Fruit fly (Drosophila melanogaster) whole organism, wandering third instar larva: Measurements from ENCODE around the gene Lsp1beta.

ENCODE experiments used
- dsf ChIP-seq: sonication (Bioruptor generic); optimal IDR thresholded peaks from 2 replicates; lab custom pipeline; 2016; ENCODE audit warnings: missing biosample characterization, missing genetic modification characterization, borderline replicate concordance
- pan ChIP-seq: fragments of >200 bp; optimal IDR thresholded peaks from 2 replicates; lab custom pipeline; 2017
- rgr ChIP-seq: fragments of 200-800 bp; sonication (Bioruptor generic); optimal IDR thresholded peaks from 3 replicates; lab custom pipeline; 2016; ENCODE audit warnings: missing biosample characterization, mild to moderate bottlenecking, missing genetic modification characterization
- woc ChIP-seq: sonication (Bioruptor generic); optimal IDR thresholded peaks from 2 replicates; lab custom pipeline; 2016; ENCODE audit warnings: missing biosample characterization, mild to moderate bottlenecking, missing genetic modification characterization

- TF ChIP-seq rgr (GFP tag; lab: Kevin White, UChicago) (no peak), pan (lab: Kevin White, UChicago) (no peak), dsf (GFP tag; lab: Kevin White, UChicago) (no peak), woc (GFP tag; lab: Kevin White, UChicago) (no peak)
These were observed 38.4 kb upstream of the Lsp1beta start, which contains the start of gene CG13950 for dm6 chr2L:859897-860296.
